Fruit fly (Drosophila melanogaster) S2 (cell line): ENCODE results near the gene CG6686.

ENCODE experiments used
- CG8478 ChIP-seq: fragments of >200 bp; optimal IDR thresholded peaks from 2 replicates; lab custom pipeline; 2018
- CTCF ChIP-seq, 2 experiments: fragments of >200 bp; optimal IDR thresholded peaks; 2 replicates each; lab custom pipeline; 2018

- no peak for TF ChIP-seq CTCF (optimal IDR thresholded peaks at IDR 0.05; lab: Kevin White, UChicago)
- no peak for TF ChIP-seq CG8478 (lab: Kevin White, UChicago)
Measured at dm6 chr2L:11968581-11969272, 19.1 kb downstream of the CG6686 start.
